Fruit fly (Drosophila melanogaster) whole organism, embryonic: Measurements from ENCODE around the gene nxf2.
A peak's percentile ranks its signal among the peaks of the same experiment; 100 is the strongest.

Experiments
- Asciz ChIP-seq: fragments of 200-800 bp; sonication (Bioruptor generic); optimal IDR thresholded peaks from 2 replicates; lab custom pipeline; 2017; ENCODE audit warnings: missing biosample characterization, mild to moderate bottlenecking, missing genetic modification characterization, missing genetic modification reagents
- Blimp-1 ChIP-seq: fragments of 200-800 bp; sonication (Bioruptor generic); optimal IDR thresholded peaks from 3 replicates; lab custom pipeline; 2018; ENCODE audit warnings: missing biosample characterization, missing genetic modification characterization, mild to moderate bottlenecking, moderate library complexity, missing genetic modification reagents
- CG10209 ChIP-seq: fragments of 200-800 bp; sonication (Bioruptor generic); optimal IDR thresholded peaks from 3 replicates; lab custom pipeline; 2017; ENCODE audit warnings: missing biosample characterization, mild to moderate bottlenecking, missing genetic modification characterization, missing genetic modification reagents
- CG10274 ChIP-seq: fragments of 200-800 bp; sonication (Bioruptor generic); optimal IDR thresholded peaks from 3 replicates; lab custom pipeline; 2017; ENCODE audit warnings: missing biosample characterization, mild to moderate bottlenecking, missing genetic modification characterization
- CG11695 ChIP-seq: fragments of 200-800 bp; sonication (Bioruptor generic); IDR thresholded peaks from 3 replicates; pipeline ENCODE4 v1.3.6; 2022; ENCODE audit warnings: missing biosample characterization, missing genetic modification characterization
- CG12104 ChIP-seq: fragments of 200-800 bp; sonication (Bioruptor generic); optimal IDR thresholded peaks from 3 replicates; lab custom pipeline; 2016; ENCODE audit warnings: missing biosample characterization, missing genetic modification characterization
- CG12942 ChIP-seq: fragments of 200-800 bp; sonication (Bioruptor generic); optimal IDR thresholded peaks from 3 replicates; lab custom pipeline; 2016; ENCODE audit warnings: missing biosample characterization, missing genetic modification characterization
- CG15073 ChIP-seq: fragments of 200-800 bp; sonication (Bioruptor generic); optimal IDR thresholded peaks from 2 replicates; lab custom pipeline; 2016; ENCODE audit warnings: missing biosample characterization, missing genetic modification characterization
- CG16813 ChIP-seq: fragments of 200-800 bp; sonication (Bioruptor generic); IDR thresholded peaks from 3 replicates; pipeline ENCODE4 v1.3.6; 2022; ENCODE audit warnings: missing biosample characterization, missing genetic modification characterization; ENCODE audit not compliant: partially characterized antibody
- CG17385 ChIP-seq: fragments of 200-800 bp; sonication (Bioruptor generic); optimal IDR thresholded peaks from 3 replicates; lab custom pipeline; 2018; ENCODE audit warnings: missing biosample characterization, mild to moderate bottlenecking, missing genetic modification characterization
- CG2712 ChIP-seq: fragments of 200-800 bp; optimal IDR thresholded peaks from 3 replicates; lab custom pipeline; 2019; ENCODE audit warnings: missing biosample characterization, mild to moderate bottlenecking, missing genetic modification characterization, moderate library complexity
- CG33557 ChIP-seq: fragments of 200-800 bp; sonication (Bioruptor generic); optimal IDR thresholded peaks from 2 replicates; lab custom pipeline; 2019; ENCODE audit warnings: missing biosample characterization, mild to moderate bottlenecking, missing genetic modification characterization, moderate library complexity
- CG3847 ChIP-seq: fragments of 200-800 bp; sonication (Bioruptor generic); IDR thresholded peaks from 2 replicates; pipeline ENCODE4 v1.3.6; 2022; ENCODE audit warnings: missing biosample characterization, missing genetic modification characterization
- CG4424 ChIP-seq: fragments of 200-800 bp; sonication (Bioruptor generic); optimal IDR thresholded peaks from 3 replicates; lab custom pipeline; 2016; ENCODE audit warnings: missing biosample characterization, missing genetic modification characterization
- CG4707 ChIP-seq: fragments of 200-800 bp; sonication (Bioruptor generic); optimal IDR thresholded peaks from 2 replicates; lab custom pipeline; 2018; ENCODE audit warnings: missing biosample characterization, mild to moderate bottlenecking, missing genetic modification characterization, moderate library complexity
- CG4854 ChIP-seq: fragments of 200-800 bp; sonication (Bioruptor generic); optimal IDR thresholded peaks from 2 replicates; lab custom pipeline; 2016; ENCODE audit warnings: missing biosample characterization, missing genetic modification characterization, inconsistent platforms
- CG6175 ChIP-seq: fragments of 200-800 bp; sonication (Bioruptor generic); IDR thresholded peaks from 3 replicates; pipeline ENCODE4 v1.3.6; 2022; ENCODE audit warnings: missing biosample characterization, missing genetic modification characterization
- CG6854 ChIP-seq: fragments of 200-800 bp; sonication (Bioruptor generic); optimal IDR thresholded peaks from 3 replicates; lab custom pipeline; 2017; ENCODE audit warnings: missing biosample characterization, mild to moderate bottlenecking, missing genetic modification characterization
- CHES-1-like ChIP-seq: fragments of 200-800 bp; sonication (Bioruptor generic); optimal IDR thresholded peaks from 2 replicates; lab custom pipeline; 2016; ENCODE audit warnings: missing biosample characterization, missing genetic modification characterization
- Deaf1 ChIP-seq: fragments of 200-800 bp; optimal IDR thresholded peaks from 3 replicates; lab custom pipeline; 2019; ENCODE audit warnings: missing biosample characterization, mild to moderate bottlenecking, missing genetic modification characterization, moderate library complexity
- Fer1 ChIP-seq: fragments of 200-800 bp; sonication (Bioruptor generic); optimal IDR thresholded peaks from 2 replicates; lab custom pipeline; 2017; ENCODE audit warnings: missing biosample characterization, mild to moderate bottlenecking, missing genetic modification characterization
- HLH3B ChIP-seq: fragments of 200-800 bp; sonication (Bioruptor generic); IDR thresholded peaks from 2 replicates; pipeline ENCODE4 v1.3.6; 2022; ENCODE audit warnings: missing biosample characterization, missing genetic modification characterization
- Max ChIP-seq: fragments of 200-800 bp; sonication (Bioruptor generic); optimal IDR thresholded peaks from 2 replicates; lab custom pipeline; 2016; ENCODE audit warnings: missing biosample characterization, mild to moderate bottlenecking, missing genetic modification characterization
- Meics ChIP-seq: fragments of 200-800 bp; sonication (Bioruptor generic); optimal IDR thresholded peaks from 2 replicates; lab custom pipeline; 2017; ENCODE audit warnings: missing biosample characterization, mild to moderate bottlenecking, missing genetic modification characterization
- NfI ChIP-seq: fragments of 200-800 bp; sonication (Bioruptor generic); optimal IDR thresholded peaks from 3 replicates; lab custom pipeline; 2018; ENCODE audit warnings: missing biosample characterization, mild to moderate bottlenecking, missing genetic modification characterization, moderate library complexity
- Pdp1 ChIP-seq, 2 experiments: fragments of 200-800 bp; sonication (Bioruptor generic); optimal IDR thresholded peaks; 3 replicates each; lab custom pipeline; 2016; ENCODE audit warnings: missing biosample characterization in 2 of 2, missing genetic modification characterization in 2 of 2, mild to moderate bottlenecking in 1 of 2, moderate library complexity in 1 of 2
- Sox100B ChIP-seq: fragments of 200-800 bp; sonication (Bioruptor generic); optimal IDR thresholded peaks from 3 replicates; lab custom pipeline; 2018; ENCODE audit warnings: missing biosample characterization, mild to moderate bottlenecking, missing genetic modification characterization
- Ssrp ChIP-seq: fragments of 200-800 bp; sonication (Bioruptor generic); optimal IDR thresholded peaks from 2 replicates; lab custom pipeline; 2018; ENCODE audit warnings: missing biosample characterization, mild to moderate bottlenecking, missing genetic modification characterization, moderate library complexity
- az2 ChIP-seq: fragments of 200-800 bp; sonication (Bioruptor generic); optimal IDR thresholded peaks from 3 replicates; lab custom pipeline; 2016; ENCODE audit warnings: missing biosample characterization, missing genetic modification characterization
- bbx ChIP-seq: fragments of 200-800 bp; sonication (Bioruptor generic); IDR thresholded peaks from 2 replicates; pipeline ENCODE4 v1.3.6; 2022; ENCODE audit warnings: missing biosample characterization, missing genetic modification characterization; ENCODE audit not compliant: partially characterized antibody
- chm ChIP-seq: fragments of 200-800 bp; sonication (Bioruptor generic); IDR thresholded peaks from 2 replicates; pipeline ENCODE4 v1.3.6; 2022; ENCODE audit warnings: missing biosample characterization, missing genetic modification characterization
- crc ChIP-seq: fragments of 200-800 bp; sonication (Bioruptor generic); optimal IDR thresholded peaks from 2 replicates; lab custom pipeline; 2016; ENCODE audit warnings: missing biosample characterization, missing genetic modification characterization
- danr ChIP-seq: fragments of 200-800 bp; sonication (Bioruptor generic); IDR thresholded peaks from 2 replicates; pipeline ENCODE4 v1.3.6; 2022; ENCODE audit warnings: missing biosample characterization, missing genetic modification characterization
- dati ChIP-seq: fragments of 200-800 bp; sonication (Bioruptor generic); IDR thresholded peaks from 2 replicates; pipeline ENCODE4 v1.3.6; 2022; ENCODE audit warnings: missing biosample characterization, missing genetic modification characterization
- fd3F ChIP-seq: fragments of 200-800 bp; sonication (Bioruptor generic); optimal IDR thresholded peaks from 2 replicates; lab custom pipeline; 2018; ENCODE audit warnings: missing biosample characterization, mild to moderate bottlenecking, missing genetic modification characterization, moderate library complexity
- fru ChIP-seq: fragments of >200 bp; optimal IDR thresholded peaks from 2 replicates; lab custom pipeline; 2017
- hb ChIP-seq: fragments of 200-800 bp; sonication (Bioruptor generic); IDR thresholded peaks from 3 replicates; pipeline ENCODE4 v1.3.6; 2022; ENCODE audit warnings: missing biosample characterization, missing genetic modification characterization; ENCODE audit not compliant: partially characterized antibody
- ind ChIP-seq: fragments of 200-800 bp; sonication (Bioruptor generic); optimal IDR thresholded peaks from 3 replicates; lab custom pipeline; 2016; ENCODE audit warnings: missing biosample characterization, missing genetic modification characterization
- insv ChIP-seq, 2 experiments: fragments of 200-800 bp; sonication (Bioruptor generic); optimal IDR thresholded peaks; 3 replicates each; lab custom pipeline; 2016 to 2018; ENCODE audit warnings: missing biosample characterization in 2 of 2, missing genetic modification characterization in 2 of 2
- nmo ChIP-seq: fragments of 200-800 bp; sonication (Bioruptor generic); optimal IDR thresholded peaks from 2 replicates; lab custom pipeline; 2018; ENCODE audit warnings: missing biosample characterization, mild to moderate bottlenecking, missing genetic modification characterization, moderate library complexity
- phol ChIP-seq: fragments of 200-800 bp; sonication (Bioruptor generic); optimal IDR thresholded peaks from 3 replicates; lab custom pipeline; 2018; ENCODE audit warnings: missing biosample characterization, mild to moderate bottlenecking, missing genetic modification characterization, moderate library complexity
- pros ChIP-seq: fragments of 200-800 bp; sonication (Bioruptor generic); optimal IDR thresholded peaks from 3 replicates; lab custom pipeline; 2019; ENCODE audit warnings: missing biosample characterization, mild to moderate bottlenecking, missing genetic modification characterization, moderate library complexity
- rib ChIP-seq: fragments of 200-800 bp; sonication (Bioruptor generic); IDR thresholded peaks from 2 replicates; pipeline ENCODE4 v1.3.6; 2022; ENCODE audit warnings: missing biosample characterization, missing genetic modification characterization
- seq ChIP-seq: fragments of 200-800 bp; sonication (Bioruptor generic); IDR thresholded peaks from 2 replicates; pipeline ENCODE4 v1.3.6; 2022; ENCODE audit warnings: missing biosample characterization, missing genetic modification characterization
- sqz ChIP-seq: fragments of 200-800 bp; sonication (Bioruptor generic); optimal IDR thresholded peaks from 3 replicates; lab custom pipeline; 2018; ENCODE audit warnings: missing biosample characterization, mild to moderate bottlenecking, missing genetic modification characterization
- tgo ChIP-seq: fragments of 200-800 bp; sonication (Bioruptor generic); IDR thresholded peaks from 3 replicates; pipeline ENCODE4 v1.3.6; 2022; ENCODE audit warnings: missing biosample characterization, missing genetic modification characterization
- usp ChIP-seq: fragments of >200 bp; optimal IDR thresholded peaks from 2 replicates; lab custom pipeline; 2017; ENCODE audit warnings: missing biosample characterization, missing genetic modification characterization
- wek ChIP-seq: fragments of 200-800 bp; sonication (Bioruptor generic); optimal IDR thresholded peaks from 3 replicates; lab custom pipeline; 2018; ENCODE audit warnings: missing biosample characterization, mild to moderate bottlenecking, missing genetic modification characterization, moderate library complexity
- wor ChIP-seq: fragments of 200-800 bp; sonication (Bioruptor generic); IDR thresholded peaks from 2 replicates; pipeline ENCODE4 v1.3.6; 2022; ENCODE audit warnings: missing biosample characterization, missing genetic modification characterization
- zen2 ChIP-seq: fragments of 200-800 bp; sonication (Bioruptor generic); IDR thresholded peaks from 3 replicates; pipeline ENCODE4 v1.3.6; 2022; ENCODE audit warnings: missing biosample characterization, missing genetic modification characterization; ENCODE audit not compliant: partially characterized antibody
- zf30C ChIP-seq: fragments of 200-800 bp; sonication (Bioruptor generic); optimal IDR thresholded peaks from 3 replicates; lab custom pipeline; 2018; ENCODE audit warnings: missing biosample characterization, mild to moderate bottlenecking, missing genetic modification characterization

Gene nxf2

dm6 chr3L:16567495-16567894 is 12.6 kb downstream of the nxf2 start (continued):
- TF ChIP-seq usp, result no peak
- TF ChIP-seq CG15073 (GFP tag; lab: Kevin White, UChicago), result no peak
- TF ChIP-seq NfI (GFP tag; lab: Kevin White, UChicago), result peak; percentile 36
- no peak for TF ChIP-seq dati (GFP tag; lab: Robert Waterston, UW)
- peak; percentile 77 for TF ChIP-seq nmo (GFP tag; lab: Kevin White, UChicago)
- peak; percentile 71 for TF ChIP-seq Asciz (GFP tag; lab: Kevin White, UChicago)
- TF ChIP-seq Meics (GFP tag; lab: Kevin White, UChicago), result peak; percentile 29
- peak; percentile 79 for TF ChIP-seq phol (tag; lab: Kevin White, UChicago)
- TF ChIP-seq CG12104 (GFP tag; lab: Kevin White, UChicago), result peak; percentile 9
- peak; percentile 39 for TF ChIP-seq CG12942
- peak; percentile 60 for TF ChIP-seq zf30C (GFP tag; lab: Kevin White, UChicago)
- no peak for TF ChIP-seq CG6175 (GFP tag; lab: Robert Waterston, UW)
- peak; percentile 65 for TF ChIP-seq CG4424 (GFP tag; lab: Kevin White, UChicago)
- TF ChIP-seq HLH3B (GFP tag; lab: Robert Waterston, UW), result peak; percentile 67
- TF ChIP-seq wek, result no peak
- no peak for TF ChIP-seq bbx (GFP tag; lab: Robert Waterston, UW)
- no peak for TF ChIP-seq CG4854 (GFP tag; lab: Kevin White, UChicago)
- peak; percentile 20 for TF ChIP-seq Max (GFP tag; lab: Kevin White, UChicago)
- no peak for TF ChIP-seq crc (GFP tag; lab: Kevin White, UChicago)
- peak; percentile 25 for TF ChIP-seq Deaf1 (tag; lab: Kevin White, UChicago)
- TF ChIP-seq hb, result no peak
- TF ChIP-seq CG4707, result peak; percentile 34
- TF ChIP-seq chm (GFP tag; lab: Robert Waterston, UW), result 0 out of 2 replicates have a peak, but pooled peaks have one; percentile 20
- TF ChIP-seq Ssrp, result peak; percentile 72
- peak; percentile 9 for TF ChIP-seq sqz
- peak; percentile 30 for TF ChIP-seq CG33557
- peak; percentile 27 for TF ChIP-seq ind
- TF ChIP-seq CHES-1-like, result no peak
- no peak for TF ChIP-seq fru
- TF ChIP-seq CG10274 (GFP tag; lab: Kevin White, UChicago), result no peak
- TF ChIP-seq fd3F (GFP tag; lab: Kevin White, UChicago), result no peak
- TF ChIP-seq CG3847 (GFP tag; lab: Robert Waterston, UW), result no peak
- peak; percentile 54; the same call in 2 of the 3 replicates for TF ChIP-seq tgo (GFP tag; lab: Robert Waterston, UW)
- TF ChIP-seq Fer1 (GFP tag; lab: Kevin White, UChicago), result peak; percentile 38
- no peak for TF ChIP-seq rib (GFP tag; lab: Robert Waterston, UW)
- no peak for TF ChIP-seq danr (GFP tag; lab: Robert Waterston, UW)
- TF ChIP-seq seq (GFP tag; lab: Robert Waterston, UW), result peak; percentile 60; the same call in 1 of the 2 replicates
- peak; percentile 52 for TF ChIP-seq CG10209 (GFP tag; lab: Kevin White, UChicago)
- TF ChIP-seq Sox100B (GFP tag; lab: Kevin White, UChicago), result peak; percentile 68
- 0 out of 3 replicates have a peak, but pooled peaks have one; percentile 19 for TF ChIP-seq CG11695 (GFP tag; lab: Robert Waterston, UW)
- TF ChIP-seq CG16813, result no peak
- no peak for TF ChIP-seq zen2 (GFP tag; lab: Robert Waterston, UW)
- peak; percentile 39; the same call in 1 of the 2 replicates for TF ChIP-seq wor (GFP tag; lab: Robert Waterston, UW)
- peak; percentile 83 for TF ChIP-seq CG2712 (tag; lab: Kevin White, UChicago)
- TF ChIP-seq CG6854, result no peak
- peak; percentile 77 for TF ChIP-seq Blimp-1 (GFP tag; lab: Kevin White, UChicago)
- TF ChIP-seq CG17385 (GFP tag; lab: Kevin White, UChicago), result peak; percentile 59
- no peak for TF ChIP-seq insv (GFP tag; optimal IDR thresholded peaks at IDR 0.05; lab: Kevin White, UChicago)
- no peak for TF ChIP-seq Pdp1 (GFP tag; optimal IDR thresholded peaks at IDR 0.05; lab: Kevin White, UChicago)
- TF ChIP-seq pros (GFP tag; lab: Kevin White, UChicago), result no peak
- peak; percentile 59 for TF ChIP-seq az2 (GFP tag; lab: Kevin White, UChicago)
